Fruit fly (Drosophila melanogaster): ENCODE measurements around the gene nht.
A peak's percentile ranks its signal among the peaks of the same experiment; 100 is the strongest.

DNA sequence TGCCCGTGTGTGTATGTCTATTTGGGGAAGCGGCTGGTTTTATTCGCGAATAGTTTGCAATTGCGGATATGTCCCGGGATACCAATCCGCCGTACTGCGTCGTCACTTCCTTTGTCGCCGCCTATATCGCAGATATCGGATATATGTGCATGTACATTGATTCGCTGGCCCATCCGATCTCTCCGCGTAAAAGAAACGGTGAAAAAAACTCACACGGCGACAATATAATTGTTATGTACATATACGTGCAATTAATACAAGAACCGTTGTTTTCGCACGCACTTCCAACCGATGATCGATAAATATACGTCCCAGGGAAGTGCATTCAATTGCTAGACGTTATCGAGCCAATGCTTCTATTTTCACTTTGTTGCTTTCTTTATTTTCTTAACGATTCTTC lies 47.4 kb downstream of the nht start:
- TF ChIP-seq CG5204 (GFP tag; optimal IDR thresholded peaks at IDR 0.05) (no peak), Crg-1 (GFP tag; optimal IDR thresholded peaks at IDR 0.05) (no peak), tj (GFP tag; optimal IDR thresholded peaks at IDR 0.05) (no peak), kay (GFP tag; ENCODE audit: borderline replicate concordance) (no peak), Clk (GFP tag; optimal IDR thresholded peaks at IDR 0.05) (no peak), cnc (optimal IDR thresholded peaks at IDR 0.05) (no peak), Hr96 (GFP tag; optimal IDR thresholded peaks at IDR 0.05) (no peak), toe (GFP tag; optimal IDR thresholded peaks at IDR 0.05) (no peak), CG12768 (GFP tag; optimal IDR thresholded peaks at IDR 0.05) (no peak), CG7045 (GFP tag; optimal IDR thresholded peaks at IDR 0.05) (no peak), pad (GFP tag; optimal IDR thresholded peaks at IDR 0.05) (peak; percentile 89), ovo (GFP tag; optimal IDR thresholded peaks at IDR 0.05) (peak; percentile 91), Mnt (GFP tag; optimal IDR thresholded peaks at IDR 0.05) (no peak)

Data from whole organism, adult.